Worm (Caenorhabditis elegans) whole organism, L1 larva: ENCODE results near the gene F48G7.7.

Experiments used
- C16A3.4 ChIP-seq: fragments of 150-350 bp; optimal IDR thresholded peaks from 2 replicates; lab custom pipeline; 2014; ENCODE audit warnings: missing biosample characterization, missing genetic modification characterization
- F16B12.6 ChIP-seq: fragments of 150-350 bp; optimal IDR thresholded peaks from 2 replicates; lab custom pipeline; 2014; ENCODE audit warnings: missing biosample characterization, missing genetic modification characterization
- Y116A8C.19 ChIP-seq: sonication (generic microtip); optimal IDR thresholded peaks from 2 replicates; lab custom pipeline; 2016; ENCODE audit warnings: missing compliant biosample characterization, missing genetic modification characterization, borderline replicate concordance
- aly-2 ChIP-seq: fragments of 150-350 bp; optimal IDR thresholded peaks from 2 replicates; lab custom pipeline; 2014; ENCODE audit warnings: missing biosample characterization, missing genetic modification characterization
- ama-1 ChIP-seq: fragments of 150-350 bp; optimal IDR thresholded peaks from 2 replicates; lab custom pipeline; 2014
- blmp-1 ChIP-seq: fragments of 150-350 bp; optimal IDR thresholded peaks from 2 replicates; lab custom pipeline; 2014; ENCODE audit warnings: missing biosample characterization, missing genetic modification characterization
- ceh-8 ChIP-seq: fragments of 200-800 bp; sonication (Bioruptor generic); optimal IDR thresholded peaks from 2 replicates; lab custom pipeline; 2018; ENCODE audit warnings: mild to moderate bottlenecking, missing genetic modification characterization, moderate library complexity, missing compliant biosample characterization
- ces-1 ChIP-seq: fragments of 150-350 bp; optimal IDR thresholded peaks from 2 replicates; lab custom pipeline; 2014; ENCODE audit warnings: missing biosample characterization, missing genetic modification reagents, missing genetic modification characterization
- efl-1 ChIP-seq, 4 experiments: fragments of 150-350 bp; optimal IDR thresholded peaks in 3 of 4; peaks in 1 of 4; 1 replicate in 1 of 4; 2 replicates in 3 of 4; lab custom pipeline; 2014; ENCODE audit warnings: missing biosample characterization in 2 of 4, missing genetic modification characterization in 2 of 4, missing genetic modification reagents in 2 of 4
- efl-3 ChIP-seq: fragments of 200-800 bp; sonication (Bioruptor generic); optimal IDR thresholded peaks from 2 replicates; lab custom pipeline; 2018; ENCODE audit warnings: mild to moderate bottlenecking, missing genetic modification characterization, missing compliant biosample characterization
- egl-27 ChIP-seq, 2 experiments: fragments of 150-350 bp in 1 of 2; sonication (generic microtip); optimal IDR thresholded peaks; 3 replicates each; lab custom pipeline; 2017 to 2018; ENCODE audit warnings: missing biosample characterization in 2 of 2, missing genetic modification characterization in 2 of 2, missing genetic modification reagents in 2 of 2
- elt-2 ChIP-seq: sonication (generic microtip); optimal IDR thresholded peaks from 2 replicates; lab custom pipeline; 2016; ENCODE audit warnings: missing genetic modification characterization, mild to moderate bottlenecking, inconsistent platforms, missing compliant biosample characterization, missing genetic modification reagents
- fkh-4 ChIP-seq: sonication (generic microtip); optimal IDR thresholded peaks from 2 replicates; lab custom pipeline; 2016; ENCODE audit warnings: missing compliant biosample characterization, missing genetic modification characterization, borderline replicate concordance
- grh-1 ChIP-seq: fragments of 200-800 bp; sonication (Bioruptor generic); IDR thresholded peaks from 2 replicates; pipeline ENCODE4 v1.3.6; 2022; ENCODE audit warnings: missing genetic modification reagents, missing genetic modification characterization, missing compliant biosample characterization
- hlh-17 ChIP-seq: fragments of 200-800 bp; sonication (Bioruptor generic); optimal IDR thresholded peaks from 2 replicates; lab custom pipeline; 2018; ENCODE audit warnings: missing genetic modification characterization, mild to moderate bottlenecking, missing compliant biosample characterization, moderate library complexity, borderline replicate concordance
- hpl-2 ChIP-seq: fragments of 150-350 bp; optimal IDR thresholded peaks from 2 replicates; lab custom pipeline; 2014; ENCODE audit warnings: missing biosample characterization, missing genetic modification reagents, missing genetic modification characterization
- irx-1 ChIP-seq: sonication (generic microtip); optimal IDR thresholded peaks from 2 replicates; lab custom pipeline; 2016; ENCODE audit warnings: missing genetic modification characterization, missing compliant biosample characterization
- jun-1 ChIP-seq: fragments of 150-350 bp; optimal IDR thresholded peaks from 2 replicates; lab custom pipeline; 2014; ENCODE audit warnings: missing biosample characterization, missing genetic modification reagents, missing genetic modification characterization
- lin-13 ChIP-seq: fragments of 150-350 bp; optimal IDR thresholded peaks from 2 replicates; lab custom pipeline; 2014; ENCODE audit warnings: missing biosample characterization, missing genetic modification reagents, missing genetic modification characterization
- lin-35 ChIP-seq, 2 experiments: fragments of 150-350 bp; optimal IDR thresholded peaks; 2 replicates each; lab custom pipeline; 2014; ENCODE audit warnings: missing biosample characterization in 2 of 2, missing genetic modification characterization in 2 of 2, missing genetic modification reagents in 2 of 2
- lin-39 ChIP-seq: fragments of 150-350 bp; optimal IDR thresholded peaks from 2 replicates; lab custom pipeline; 2014; ENCODE audit warnings: missing biosample characterization, missing genetic modification reagents, missing genetic modification characterization
- mef-2 ChIP-seq: fragments of 150-350 bp; optimal IDR thresholded peaks from 2 replicates; lab custom pipeline; 2014; ENCODE audit warnings: missing biosample characterization, missing genetic modification characterization
- mep-1 ChIP-seq: fragments of 150-350 bp; optimal IDR thresholded peaks from 2 replicates; lab custom pipeline; 2014; ENCODE audit warnings: missing biosample characterization, missing genetic modification characterization
- nhr-11 ChIP-seq: fragments of 150-350 bp; optimal IDR thresholded peaks from 2 replicates; lab custom pipeline; 2014; ENCODE audit warnings: missing biosample characterization, missing genetic modification characterization
- nhr-12 ChIP-seq: sonication (generic microtip); optimal IDR thresholded peaks from 2 replicates; lab custom pipeline; 2017; ENCODE audit warnings: missing biosample characterization, missing genetic modification characterization
- nhr-28 ChIP-seq: fragments of 150-350 bp; optimal IDR thresholded peaks from 2 replicates; lab custom pipeline; 2014; ENCODE audit warnings: missing biosample characterization, missing genetic modification characterization
- nhr-71 ChIP-seq: sonication (generic microtip); optimal IDR thresholded peaks from 2 replicates; lab custom pipeline; 2016; ENCODE audit warnings: mild to moderate bottlenecking, missing genetic modification characterization, moderate library complexity, missing compliant biosample characterization
- nhr-85 ChIP-seq: sonication (generic microtip); peaks from one replicate; lab custom pipeline; 2016; ENCODE audit warnings: missing genetic modification characterization, inconsistent platforms, missing compliant biosample characterization
- pag-3 ChIP-seq: sonication (generic microtip); optimal IDR thresholded peaks from 2 replicates; lab custom pipeline; 2017; ENCODE audit warnings: missing genetic modification characterization, mild to moderate bottlenecking, missing compliant biosample characterization, antibody characterized with exemption, borderline replicate concordance; ENCODE audit not compliant: insufficient read depth
- rnt-1 ChIP-seq: sonication (generic microtip); optimal IDR thresholded peaks from 2 replicates; lab custom pipeline; 2016; ENCODE audit warnings: mild to moderate bottlenecking, missing genetic modification characterization, moderate library complexity, missing compliant biosample characterization
- sox-4 ChIP-seq: sonication (generic microtip); optimal IDR thresholded peaks from 2 replicates; lab custom pipeline; 2016; ENCODE audit warnings: missing genetic modification characterization, missing compliant biosample characterization
- sup-37 ChIP-seq: fragments of 200-800 bp; sonication (Bioruptor generic); optimal IDR thresholded peaks from 2 replicates; lab custom pipeline; 2018; ENCODE audit warnings: mild to moderate bottlenecking, missing genetic modification characterization, missing compliant biosample characterization
- unc-62 ChIP-seq: fragments of 150-350 bp; optimal IDR thresholded peaks from 2 replicates; lab custom pipeline; 2014; ENCODE audit warnings: missing biosample characterization, missing genetic modification reagents, missing genetic modification characterization
- unc-98 ChIP-seq: fragments of 200-800 bp; sonication (Bioruptor generic); IDR thresholded peaks from 2 replicates; pipeline ENCODE4 v1.3.6; 2022; ENCODE audit warnings: missing genetic modification characterization, missing compliant biosample characterization
- vab-15 ChIP-seq: sonication (generic microtip); optimal IDR thresholded peaks from 2 replicates; lab custom pipeline; 2017; ENCODE audit warnings: missing genotype, mild to moderate bottlenecking, missing genetic modification characterization, missing compliant biosample characterization
- zip-4 ChIP-seq: fragments of 200-800 bp; sonication (Bioruptor generic); optimal IDR thresholded peaks from 2 replicates; lab custom pipeline; 2018; ENCODE audit warnings: mild to moderate bottlenecking, missing genetic modification characterization, moderate library complexity, missing compliant biosample characterization

The F48G7.7 gene

ce11 chrV:604105-604504 lies 22.1 kb downstream of the F48G7.7 start, which contains the start of gene srlf-37:
TSS of gene srlf-37 (minus strand) at chrV:604205.
- TF ChIP-seq lin-13 (GFP tag; lab: Kevin White, UChicago) = no peak
- TF ChIP-seq fkh-4 (tag; lab: Kevin White, UChicago) = no peak
- no peak for TF ChIP-seq lin-35 (GFP tag; optimal IDR thresholded peaks at IDR 0.05; lab: Kevin White, UChicago)
- TF ChIP-seq mep-1 (tag; lab: Kevin White, UChicago) = no peak
- TF ChIP-seq nhr-12 (tag; lab: Kevin White, UChicago) = no peak
- no peak for TF ChIP-seq aly-2 (tag; lab: Kevin White, UChicago)
- TF ChIP-seq F16B12.6 (tag; lab: Kevin White, UChicago) = no peak
- no peak for TF ChIP-seq nhr-28 (tag; lab: Kevin White, UChicago)
- TF ChIP-seq jun-1 (tag; lab: Kevin White, UChicago) = no peak
- TF ChIP-seq lin-39 = no peak
- TF ChIP-seq ces-1 (GFP tag; lab: Kevin White, UChicago) = no peak
- TF ChIP-seq unc-62 (GFP tag; lab: Kevin White, UChicago) = no peak
- TF ChIP-seq unc-98 = no peak
- TF ChIP-seq efl-1 (optimal IDR thresholded peaks at IDR 0.05; lab: Kevin White, UChicago) = no peak
- no peak for TF ChIP-seq efl-1 (GFP tag; optimal IDR thresholded peaks at IDR 0.05 in 1 of 2; lab: Kevin White, UChicago)
- TF ChIP-seq ceh-8 = no peak
- no peak for TF ChIP-seq C16A3.4 (tag; lab: Kevin White, UChicago)
- no peak for TF ChIP-seq sox-4 (tag; lab: Kevin White, UChicago)
- TF ChIP-seq zip-4 (GFP tag; lab: Kevin White, UChicago) = no peak
- no peak for TF ChIP-seq nhr-11

ce11 chrV:600231-600630 lies 26.0 kb downstream of the F48G7.7 start, which contains the start of gene nhr-251:
TSS of gene nhr-251 (plus strand) at chrV:600531.
- TF ChIP-seq efl-3 (GFP tag; lab: Kevin White, UChicago) (no peak), pag-3 (tag; lab: Kevin White, UChicago) (no peak), ama-1 (lab: Kevin White, UChicago) (no peak), sup-37 (GFP tag; lab: Kevin White, UChicago) (no peak)
- TF ChIP-seq, all 84 proteins: peak for 0

- TF ChIP-seq irx-1 (tag; lab: Kevin White, UChicago) (no peak), hpl-2 (GFP tag; lab: Kevin White, UChicago) (no peak), mef-2 (no peak), grh-1 (GFP tag; lab: Robert Waterston, UW) (no peak), rnt-1 (tag; lab: Kevin White, UChicago) (no peak), efl-1 (optimal IDR thresholded peaks at IDR 0.05; lab: Kevin White, UChicago) (no peak), efl-1 (GFP tag; optimal IDR thresholded peaks at IDR 0.05 in 1 of 2; lab: Kevin White, UChicago) (peak in 1 of 2 experiments; percentile 3), hlh-17 (no peak)
Measured at ce11 chrV:599783-600182, 26.4 kb downstream of the F48G7.7 start.

ce11 chrV:598626-599025 lies 27.6 kb downstream of the F48G7.7 start:
- TF ChIP-seq zip-4 (GFP tag; lab: Kevin White, UChicago) (no peak), egl-27 (tag; optimal IDR thresholded peaks at IDR 0.05; lab: Kevin White, UChicago) (no peak), Y116A8C.19 (tag; lab: Kevin White, UChicago) (no peak), blmp-1 (tag; lab: Kevin White, UChicago) (no peak), vab-15 (no peak), mep-1 (tag; lab: Kevin White, UChicago) (no peak), nhr-71 (tag; lab: Kevin White, UChicago) (no peak)

ce11 chrV:597823-598222 lies 28.4 kb downstream of the F48G7.7 start:
- no peak for TF ChIP-seq elt-2 (tag; lab: Kevin White, UChicago)
- TF ChIP-seq efl-1 (optimal IDR thresholded peaks at IDR 0.05; lab: Kevin White, UChicago) = no peak
- TF ChIP-seq efl-1 (GFP tag; optimal IDR thresholded peaks at IDR 0.05 in 1 of 2; lab: Kevin White, UChicago) = peak in 1 of 2 experiments; percentile 45
- peak; percentile 73 for TF ChIP-seq nhr-85 (tag; lab: Kevin White, UChicago)
- no peak for TF ChIP-seq sox-4 (tag; lab: Kevin White, UChicago)
